Fruit fly (Drosophila melanogaster): ENCODE measurements around the gene CG43074.
A peak's percentile ranks its signal among the peaks of the same experiment; 100 is the strongest.

The CG43074 gene

dm6 chr3L:3455555-3455939 is 28.9 kb downstream of the CG43074 start:
- TF ChIP-seq Awh (GFP tag; IDR thresholded peaks at IDR 0.05) = peak; percentile 71
- no peak for TF ChIP-seq ftz-f1 (GFP tag; optimal IDR thresholded peaks at IDR 0.05)
- no peak for TF ChIP-seq peb (GFP tag; IDR thresholded peaks at IDR 0.05)
- TF ChIP-seq CG14667 (GFP tag; IDR thresholded peaks at IDR 0.05) = no peak
- no peak for TF ChIP-seq CG7786 (GFP tag; optimal IDR thresholded peaks at IDR 0.05)
- TF ChIP-seq chinmo (GFP tag; IDR thresholded peaks at IDR 0.05; ENCODE audit: partially characterized antibody) = 0 out of 4 replicates have a peak, but pooled peaks have one; percentile 0
- TF ChIP-seq stc (GFP tag; IDR thresholded peaks at IDR 0.05) = no peak
- TF ChIP-seq CG14050 (GFP tag; IDR thresholded peaks at IDR 0.05) = no peak
- no peak for TF ChIP-seq CG31388 (GFP tag; optimal IDR thresholded peaks at IDR 0.05)
- TF ChIP-seq D19B (GFP tag; optimal IDR thresholded peaks at IDR 0.05) = no peak
- no peak for TF ChIP-seq CG34224 (GFP tag; IDR thresholded peaks at IDR 0.05; ENCODE audit: partially characterized antibody)
- peak; percentile 8 for TF ChIP-seq cg (GFP tag; optimal IDR thresholded peaks at IDR 0.05)
- TF ChIP-seq CG18619 (GFP tag; optimal IDR thresholded peaks at IDR 0.05) = no peak

dm6 chr3L:3454921-3455554 is 29.4 kb downstream of the CG43074 start:
- peak; percentile 30; the same call in 1 of the 3 replicates for TF ChIP-seq ase (GFP tag; IDR thresholded peaks at IDR 0.05)
- TF ChIP-seq CG14014 (GFP tag; IDR thresholded peaks at IDR 0.05) = 0 out of 2 replicates have a peak, but pooled peaks have one; percentile 16
- no peak for TF ChIP-seq CG6813 (GFP tag; optimal IDR thresholded peaks at IDR 0.05)
- peak; percentile 59; the same call in 1 of the 3 replicates for TF ChIP-seq Optix (GFP tag; IDR thresholded peaks at IDR 0.05)
- TF ChIP-seq CG31365 (tag; optimal IDR thresholded peaks at IDR 0.05) = no peak
- no peak for TF ChIP-seq Hmx (GFP tag; optimal IDR thresholded peaks at IDR 0.05)
- TF ChIP-seq cato (GFP tag; optimal IDR thresholded peaks at IDR 0.05; ENCODE audit: borderline replicate concordance) = no peak
- TF ChIP-seq CG16813 (GFP tag; IDR thresholded peaks at IDR 0.05; ENCODE audit: partially characterized antibody) = no peak
- peak; percentile 3 for TF ChIP-seq Nf-YC (tag; optimal IDR thresholded peaks at IDR 0.05)
- peak; percentile 2 for TF ChIP-seq sug (tag; optimal IDR thresholded peaks at IDR 0.05)
- TF ChIP-seq btn (GFP tag; optimal IDR thresholded peaks at IDR 0.05) = no peak
- TF ChIP-seq sr (GFP tag; IDR thresholded peaks at IDR 0.05) = peak; percentile 87
- peak; percentile 42 for TF ChIP-seq cg (GFP tag; optimal IDR thresholded peaks at IDR 0.05)
- peak; percentile 38 for TF ChIP-seq Sox100B (GFP tag; optimal IDR thresholded peaks at IDR 0.05)
- no peak for TF ChIP-seq Trl (optimal IDR thresholded peaks at IDR 0.05)
- TF ChIP-seq Trl (GFP tag; optimal IDR thresholded peaks at IDR 0.05) = peak; percentile 29
- TF ChIP-seq CG32772 (GFP tag; IDR thresholded peaks at IDR 0.05) = 0 out of 2 replicates have a peak, but pooled peaks have one; percentile 41
- TF ChIP-seq H2.0 (GFP tag; IDR thresholded peaks at IDR 0.05) = peak; percentile 22; the same call in 1 of the 2 replicates
- peak; percentile 19; the same call in 1 of the 2 replicates for TF ChIP-seq Rx (GFP tag; IDR thresholded peaks at IDR 0.05)
- TF ChIP-seq CG13424 (tag; optimal IDR thresholded peaks at IDR 0.05) = peak; percentile 21
- peak; percentile 35 for TF ChIP-seq gem (tag; optimal IDR thresholded peaks at IDR 0.05)
- TF ChIP-seq sens (GFP tag) = peak; percentile 69
- TF ChIP-seq nerfin-1 (tag; optimal IDR thresholded peaks at IDR 0.05) = peak; percentile 11
- peak; percentile 28 for TF ChIP-seq CG10979 (tag; optimal IDR thresholded peaks at IDR 0.05)
- TF ChIP-seq croc (GFP tag; conservative IDR thresholded peaks at IDR 0.05) = peak; percentile 38; the same call in 1 of the 3 replicates
- peak; percentile 1 for TF ChIP-seq grau (tag; optimal IDR thresholded peaks at IDR 0.05)
- peak; percentile 35 for TF ChIP-seq ind (GFP tag; optimal IDR thresholded peaks at IDR 0.05)
- peak; percentile 61 for TF ChIP-seq CG14441 (GFP tag; IDR thresholded peaks at IDR 0.05)
- TF ChIP-seq zen2 (GFP tag; IDR thresholded peaks at IDR 0.05; ENCODE audit: partially characterized antibody) = no peak
- TF ChIP-seq stc (GFP tag; IDR thresholded peaks at IDR 0.05) = peak; percentile 41; the same call in 1 of the 2 replicates
- TF ChIP-seq CG32532 (GFP tag; IDR thresholded peaks at IDR 0.05) = peak; percentile 31; the same call in 1 of the 2 replicates
- TF ChIP-seq pho (GFP tag; optimal IDR thresholded peaks at IDR 0.05) = no peak
- TF ChIP-seq CG2712 (tag; optimal IDR thresholded peaks at IDR 0.05) = peak; percentile 22
- peak; percentile 0 for TF ChIP-seq pum (GFP tag; optimal IDR thresholded peaks at IDR 0.05)
- peak; percentile 27; the same call in 1 of the 2 replicates for TF ChIP-seq peb (GFP tag; IDR thresholded peaks at IDR 0.05)
- peak; percentile 56; the same call in 2 of the 3 replicates for TF ChIP-seq knrl (GFP tag; IDR thresholded peaks at IDR 0.05; ENCODE audit: partially characterized antibody)
- peak; percentile 68 for TF ChIP-seq row (GFP tag; IDR thresholded peaks at IDR 0.05)
- TF ChIP-seq wor (GFP tag; IDR thresholded peaks at IDR 0.05) = peak; percentile 49
- TF ChIP-seq CG11093 (GFP tag; IDR thresholded peaks at IDR 0.05) = peak; percentile 56; the same call in 2 of the 3 replicates
